Worm (Caenorhabditis elegans) whole organism, early embryonic: ENCODE measurements around the gene str-74.

ENCODE experiments used
- B0310.2 ChIP-seq: sonication (generic microtip); optimal IDR thresholded peaks from 2 replicates; lab custom pipeline; 2016; ENCODE audit warnings: mild to moderate bottlenecking, missing genetic modification characterization, missing compliant biosample characterization
- F13C5.2 ChIP-seq: sonication (generic microtip); optimal IDR thresholded peaks from 2 replicates; lab custom pipeline; 2017; ENCODE audit warnings: mild to moderate bottlenecking, missing genetic modification characterization, inconsistent platforms, missing compliant biosample characterization
- aly-1 ChIP-seq: sonication (generic microtip); optimal IDR thresholded peaks from 2 replicates; lab custom pipeline; 2016; ENCODE audit warnings: missing genetic modification characterization, missing compliant biosample characterization
- ama-1 ChIP-seq: fragments of 150-350 bp; optimal IDR thresholded peaks from 2 replicates; lab custom pipeline; 2014
- flt-1 ChIP-seq: fragments of 200-800 bp; sonication (Bioruptor generic); IDR thresholded peaks from 2 replicates; pipeline ENCODE4 v1.3.6; 2022; ENCODE audit warnings: missing genetic modification characterization, missing compliant biosample characterization
- hmbx-1 ChIP-seq: sonication (generic microtip); optimal IDR thresholded peaks from 2 replicates; lab custom pipeline; 2016; ENCODE audit warnings: mild to moderate bottlenecking, missing genetic modification characterization, missing compliant biosample characterization
- hnd-1 ChIP-seq: sonication (generic microtip); optimal IDR thresholded peaks from 2 replicates; lab custom pipeline; 2016; ENCODE audit warnings: missing genetic modification characterization, missing compliant biosample characterization
- pes-1 ChIP-seq: fragments of 200-800 bp; sonication (Bioruptor generic); IDR thresholded peaks from 2 replicates; pipeline ENCODE4 v1.3.6; 2022; ENCODE audit warnings: missing genetic modification reagents, missing genetic modification characterization, missing compliant biosample characterization
- scrt-1 ChIP-seq: fragments of 200-800 bp; sonication (Bioruptor generic); IDR thresholded peaks from 2 replicates; pipeline ENCODE4 v1.3.6; 2022; ENCODE audit warnings: missing genetic modification characterization, missing compliant biosample characterization
- sea-1 ChIP-seq: fragments of 200-800 bp; sonication (Bioruptor generic); conservative IDR thresholded peaks from 2 replicates; pipeline ENCODE4 v1.3.6; 2022; ENCODE audit warnings: missing genetic modification characterization, missing compliant biosample characterization
- tbx-11 ChIP-seq: fragments of 200-800 bp; sonication (Bioruptor generic); IDR thresholded peaks from 2 replicates; pipeline ENCODE4 v1.3.6; 2022; ENCODE audit warnings: missing genetic modification characterization, missing compliant biosample characterization
- tra-4 ChIP-seq: sonication (generic microtip); optimal IDR thresholded peaks from 2 replicates; lab custom pipeline; 2017; ENCODE audit warnings: missing genetic modification characterization, missing compliant biosample characterization

DNA sequence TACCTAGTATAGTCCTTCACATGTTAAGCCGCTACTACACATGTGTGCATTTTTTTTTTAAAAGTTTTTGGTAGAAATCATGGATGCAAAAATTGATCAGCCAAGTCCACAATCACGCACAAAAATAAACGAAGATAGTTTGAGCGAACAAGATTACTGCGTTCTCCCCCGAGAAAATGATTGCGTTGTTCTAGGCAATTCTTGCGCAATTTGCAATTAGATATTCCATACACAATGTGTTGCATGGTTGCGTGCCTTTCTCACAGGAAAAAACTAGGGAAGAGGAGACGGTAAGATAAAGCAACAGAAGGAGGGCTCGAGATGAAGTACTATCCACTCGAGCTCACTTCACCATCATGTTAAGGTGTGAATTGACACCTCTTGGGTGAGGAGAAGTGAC lies 34.8 kb downstream of the str-74 start:
- TF ChIP-seq flt-1 (no peak), sea-1 (GFP tag; lab: Robert Waterston, UW) (no peak), F13C5.2 (tag; lab: Kevin White, UChicago) (no peak), hmbx-1 (no peak), aly-1 (tag; lab: Kevin White, UChicago) (no peak), ama-1 (lab: Kevin White, UChicago) (no peak), tra-4 (tag; lab: Kevin White, UChicago) (no peak), B0310.2 (no peak), pes-1 (GFP tag; lab: Robert Waterston, UW) (no peak), tbx-11 (no peak), scrt-1 (no peak), hnd-1 (tag; lab: Kevin White, UChicago) (no peak)
